Fruit fly (Drosophila melanogaster) whole organism, embryonic: ENCODE results near the gene qless.
A peak's percentile ranks its signal among the peaks of the same experiment; 100 is the strongest.

Experiments used
- Bgb ChIP-seq: fragments of 200-800 bp; sonication (Bioruptor generic); IDR thresholded peaks from 2 replicates; pipeline ENCODE4 v1.3.6; 2022; ENCODE audit warnings: missing biosample characterization, missing genetic modification characterization; ENCODE audit not compliant: partially characterized antibody
- CG10366 ChIP-seq: fragments of 200-800 bp; sonication (Bioruptor generic); IDR thresholded peaks from 2 replicates; pipeline ENCODE4 v1.3.6; 2022; ENCODE audit warnings: missing biosample characterization, missing genetic modification characterization
- CG10462 ChIP-seq: fragments of 200-800 bp; sonication (Bioruptor generic); optimal IDR thresholded peaks from 2 replicates; lab custom pipeline; 2016; ENCODE audit warnings: missing biosample characterization, missing genetic modification characterization
- CG13123 ChIP-seq: fragments of 200-800 bp; sonication (Bioruptor generic); optimal IDR thresholded peaks from 2 replicates; lab custom pipeline; 2016; ENCODE audit warnings: missing biosample characterization, missing genetic modification characterization
- CG13287 ChIP-seq: fragments of 200-800 bp; sonication (Bioruptor generic); IDR thresholded peaks from 2 replicates; pipeline ENCODE4 v1.3.6; 2022; ENCODE audit warnings: missing biosample characterization, missing genetic modification characterization; ENCODE audit not compliant: partially characterized antibody
- CG13775 ChIP-seq: fragments of 200-800 bp; sonication (Bioruptor generic); optimal IDR thresholded peaks from 3 replicates; lab custom pipeline; 2017; ENCODE audit warnings: missing biosample characterization, mild to moderate bottlenecking, missing genetic modification characterization
- CG15011 ChIP-seq: fragments of 200-800 bp; sonication (Bioruptor generic); optimal IDR thresholded peaks from 3 replicates; lab custom pipeline; 2018; ENCODE audit warnings: missing biosample characterization, mild to moderate bottlenecking, missing genetic modification characterization
- CG16863 ChIP-seq: fragments of 200-800 bp; sonication (Bioruptor generic); optimal IDR thresholded peaks from 3 replicates; lab custom pipeline; 2016; ENCODE audit warnings: missing biosample characterization, missing genetic modification characterization
- CG18476 ChIP-seq: fragments of 200-800 bp; sonication (Bioruptor generic); optimal IDR thresholded peaks from 2 replicates; lab custom pipeline; 2016; ENCODE audit warnings: missing biosample characterization, mild to moderate bottlenecking, missing genetic modification characterization
- CG18619 ChIP-seq: fragments of 200-800 bp; sonication (Bioruptor generic); optimal IDR thresholded peaks from 3 replicates; lab custom pipeline; 2017; ENCODE audit warnings: missing biosample characterization, mild to moderate bottlenecking, missing genetic modification characterization
- CG2199 ChIP-seq: fragments of 200-800 bp; sonication (Bioruptor generic); IDR thresholded peaks from 3 replicates; pipeline ENCODE4 v1.3.6; 2022; ENCODE audit warnings: missing biosample characterization, missing genetic modification characterization
- CG34224 ChIP-seq: fragments of 200-800 bp; sonication (Bioruptor generic); IDR thresholded peaks from 3 replicates; pipeline ENCODE4 v1.3.6; 2022; ENCODE audit warnings: missing biosample characterization, missing genetic modification characterization; ENCODE audit not compliant: partially characterized antibody
- CG4617 ChIP-seq: fragments of 200-800 bp; sonication (Bioruptor generic); optimal IDR thresholded peaks from 3 replicates; lab custom pipeline; 2016; ENCODE audit warnings: missing biosample characterization, missing genetic modification characterization, borderline replicate concordance
- CG6272 ChIP-seq: fragments of 200-800 bp; sonication (Bioruptor generic); IDR thresholded peaks from 2 replicates; pipeline ENCODE4 v1.3.6; 2022; ENCODE audit warnings: missing biosample characterization, missing genetic modification characterization
- CG6683 ChIP-seq: fragments of 200-800 bp; sonication (Bioruptor generic); optimal IDR thresholded peaks from 2 replicates; lab custom pipeline; 2017; ENCODE audit warnings: missing biosample characterization, mild to moderate bottlenecking, missing genetic modification characterization, missing genetic modification reagents
- CG6689 ChIP-seq: fragments of 200-800 bp; sonication (Bioruptor generic); IDR thresholded peaks from 2 replicates; pipeline ENCODE4 v1.3.6; 2022; ENCODE audit warnings: missing biosample characterization, missing genetic modification characterization
- CG7372 ChIP-seq: fragments of 200-800 bp; sonication (Bioruptor generic); IDR thresholded peaks from 2 replicates; pipeline ENCODE4 v1.3.6; 2022; ENCODE audit warnings: missing biosample characterization, missing genetic modification characterization
- Dek ChIP-seq: fragments of 200-800 bp; sonication (Bioruptor generic); optimal IDR thresholded peaks from 3 replicates; lab custom pipeline; 2019; ENCODE audit warnings: missing biosample characterization, mild to moderate bottlenecking, missing genetic modification characterization, moderate library complexity
- Ets97D ChIP-seq: fragments of 200-800 bp; sonication (Bioruptor generic); optimal IDR thresholded peaks from 3 replicates; lab custom pipeline; 2016; ENCODE audit warnings: missing biosample characterization, missing genetic modification characterization
- H2.0 ChIP-seq: fragments of 200-800 bp; sonication (Bioruptor generic); IDR thresholded peaks from 2 replicates; pipeline ENCODE4 v1.3.6; 2022; ENCODE audit warnings: missing biosample characterization, missing genetic modification characterization
- HLH54F ChIP-seq: fragments of 200-800 bp; sonication (Bioruptor generic); optimal IDR thresholded peaks from 3 replicates; lab custom pipeline; 2016; ENCODE audit warnings: missing biosample characterization, missing genetic modification characterization
- MBD-R2 ChIP-seq: fragments of 200-800 bp; sonication (Bioruptor generic); IDR thresholded peaks from 2 replicates; pipeline ENCODE4 v1.3.6; 2022; ENCODE audit warnings: missing biosample characterization, missing genetic modification characterization
- Mad ChIP-seq: fragments of 200-800 bp; sonication (Bioruptor generic); optimal IDR thresholded peaks from 2 replicates; lab custom pipeline; 2016; ENCODE audit warnings: missing biosample characterization, missing genetic modification characterization
- NFAT ChIP-seq: fragments of 200-800 bp; sonication (Bioruptor generic); IDR thresholded peaks from 2 replicates; pipeline ENCODE4 v1.3.6; 2022; ENCODE audit warnings: missing biosample characterization, missing genetic modification characterization
- Opbp ChIP-seq: fragments of 200-800 bp; sonication (Bioruptor generic); IDR thresholded peaks from 3 replicates; pipeline ENCODE4 v1.3.6; 2022; ENCODE audit warnings: missing biosample characterization, missing genetic modification characterization; ENCODE audit not compliant: partially characterized antibody
- Pdp1 ChIP-seq, 2 experiments: fragments of 200-800 bp; sonication (Bioruptor generic); optimal IDR thresholded peaks; 3 replicates each; lab custom pipeline; 2016; ENCODE audit warnings: missing biosample characterization in 2 of 2, missing genetic modification characterization in 2 of 2, mild to moderate bottlenecking in 1 of 2, moderate library complexity in 1 of 2
- Spps ChIP-seq: fragments of 200-800 bp; sonication (Bioruptor generic); optimal IDR thresholded peaks from 2 replicates; lab custom pipeline; 2018; ENCODE audit warnings: missing biosample characterization, mild to moderate bottlenecking, missing genetic modification characterization
- abd-A ChIP-seq: fragments of 200-800 bp; sonication (Bioruptor generic); optimal IDR thresholded peaks from 3 replicates; lab custom pipeline; 2019; ENCODE audit warnings: missing biosample characterization, mild to moderate bottlenecking, missing genetic modification characterization, moderate library complexity
- bbx ChIP-seq: fragments of 200-800 bp; sonication (Bioruptor generic); IDR thresholded peaks from 2 replicates; pipeline ENCODE4 v1.3.6; 2022; ENCODE audit warnings: missing biosample characterization, missing genetic modification characterization; ENCODE audit not compliant: partially characterized antibody
- br ChIP-seq: fragments of >200 bp; optimal IDR thresholded peaks from 2 replicates; lab custom pipeline; 2017
- chinmo ChIP-seq: fragments of 200-800 bp; sonication (Bioruptor generic); IDR thresholded peaks from 4 replicates; pipeline ENCODE4 v1.3.6; 2022; ENCODE audit warnings: missing biosample characterization, missing genetic modification characterization; ENCODE audit not compliant: partially characterized antibody
- en ChIP-seq: fragments of 200-800 bp; sonication (Bioruptor generic); optimal IDR thresholded peaks from 2 replicates; lab custom pipeline; 2016; ENCODE audit warnings: missing biosample characterization, missing genetic modification characterization
- eyg ChIP-seq: fragments of 200-800 bp; sonication (Bioruptor generic); optimal IDR thresholded peaks from 3 replicates; lab custom pipeline; 2016; ENCODE audit warnings: missing biosample characterization, missing genetic modification characterization
- fd64A ChIP-seq: fragments of 200-800 bp; sonication (Bioruptor generic); optimal IDR thresholded peaks from 3 replicates; lab custom pipeline; 2018; ENCODE audit warnings: missing biosample characterization, mild to moderate bottlenecking, missing genetic modification characterization
- gt ChIP-seq: fragments of 200-800 bp; sonication (Bioruptor generic); IDR thresholded peaks from 2 replicates; pipeline ENCODE4 v1.3.6; 2022; ENCODE audit warnings: missing biosample characterization, missing genetic modification characterization
- ken ChIP-seq: fragments of 200-800 bp; sonication (Bioruptor generic); IDR thresholded peaks from 3 replicates; pipeline ENCODE4 v1.3.6; 2022; ENCODE audit warnings: missing biosample characterization, missing genetic modification characterization
- knrl ChIP-seq: fragments of 200-800 bp; sonication (Bioruptor generic); IDR thresholded peaks from 3 replicates; pipeline ENCODE4 v1.3.6; 2022; ENCODE audit warnings: missing biosample characterization, missing genetic modification characterization; ENCODE audit not compliant: partially characterized antibody
- nerfin-1 ChIP-seq: fragments of 200-800 bp; sonication (Bioruptor generic); optimal IDR thresholded peaks from 3 replicates; lab custom pipeline; 2019; ENCODE audit warnings: missing biosample characterization, mild to moderate bottlenecking, missing genetic modification characterization, moderate library complexity
- salm ChIP-seq: fragments of 200-800 bp; sonication (Bioruptor generic); optimal IDR thresholded peaks from 2 replicates; lab custom pipeline; 2018; ENCODE audit warnings: missing biosample characterization, mild to moderate bottlenecking, missing genetic modification characterization
- schlank ChIP-seq: fragments of 200-800 bp; sonication (Bioruptor generic); optimal IDR thresholded peaks from 2 replicates; lab custom pipeline; 2018; ENCODE audit warnings: missing biosample characterization, mild to moderate bottlenecking, missing genetic modification characterization
- shn ChIP-seq: fragments of 200-800 bp; sonication (Bioruptor generic); optimal IDR thresholded peaks from 3 replicates; lab custom pipeline; 2016; ENCODE audit warnings: missing biosample characterization, missing genetic modification characterization
- sim ChIP-seq: fragments of 200-800 bp; sonication (Bioruptor generic); IDR thresholded peaks from 2 replicates; pipeline ENCODE4 v1.3.6; 2022; ENCODE audit warnings: missing biosample characterization, missing genetic modification characterization
- sisA ChIP-seq: fragments of 200-800 bp; sonication (Bioruptor generic); IDR thresholded peaks from 2 replicates; pipeline ENCODE4 v1.3.6; 2022; ENCODE audit warnings: missing biosample characterization, missing genetic modification characterization
- sr ChIP-seq: fragments of 200-800 bp; sonication (Bioruptor generic); IDR thresholded peaks from 3 replicates; pipeline ENCODE4 v1.3.6; 2022; ENCODE audit warnings: missing biosample characterization, missing genetic modification characterization
- ssp ChIP-seq: fragments of 200-800 bp; sonication (Bioruptor generic); IDR thresholded peaks from 2 replicates; pipeline ENCODE4 v1.3.6; 2022; ENCODE audit warnings: missing biosample characterization, missing genetic modification characterization
- stc ChIP-seq: fragments of 200-800 bp; sonication (Bioruptor generic); IDR thresholded peaks from 2 replicates; pipeline ENCODE4 v1.3.6; 2022; ENCODE audit warnings: missing biosample characterization, missing genetic modification characterization
- unpg ChIP-seq: fragments of 200-800 bp; sonication (Bioruptor generic); optimal IDR thresholded peaks from 3 replicates; lab custom pipeline; 2018; ENCODE audit warnings: missing biosample characterization, mild to moderate bottlenecking, missing genetic modification characterization, moderate library complexity
- yki ChIP-seq: fragments of >200 bp; optimal IDR thresholded peaks from 3 replicates; lab custom pipeline; 2018
- zfh1 ChIP-seq: fragments of 200-800 bp; sonication (Bioruptor generic); IDR thresholded peaks from 3 replicates; pipeline ENCODE4 v1.3.6; 2022; ENCODE audit warnings: missing biosample characterization, missing genetic modification characterization

qless gene

dm6 chr3R:31252093-31252962 lies at the start of gene qless, which contains the start of gene mRpL32 (continued):
- TF ChIP-seq CG2199 (GFP tag; lab: Robert Waterston, UW) (no peak), CG13775 (GFP tag; lab: Kevin White, UChicago) (peak; percentile 40), ken (peak; percentile 73), CG6689 (GFP tag; lab: Robert Waterston, UW) (peak; percentile 88), fd64A (GFP tag; lab: Kevin White, UChicago) (no peak), chinmo (GFP tag; lab: Robert Waterston, UW) (peak; percentile 52; the same call in 1 of the 4 replicates), Pdp1 (GFP tag; optimal IDR thresholded peaks at IDR 0.05; lab: Kevin White, UChicago) (peak; percentile 71 to 99), abd-A (tag; lab: Kevin White, UChicago) (no peak), yki (no peak), shn (GFP tag; lab: Kevin White, UChicago) (peak; percentile 48), CG18476 (peak; percentile 56), CG10366 (GFP tag; lab: Robert Waterston, UW) (peak; percentile 60), CG34224 (GFP tag; lab: Robert Waterston, UW) (peak; percentile 74; the same call in 2 of the 3 replicates), schlank (no peak), ssp (peak; percentile 70), en (no peak), CG18619 (GFP tag; lab: Kevin White, UChicago) (no peak), CG13287 (GFP tag; lab: Robert Waterston, UW) (peak; percentile 93), Spps (tag; lab: Kevin White, UChicago) (peak; percentile 26), CG6272 (GFP tag; lab: Robert Waterston, UW) (peak; percentile 79), CG4617 (GFP tag; lab: Kevin White, UChicago) (peak; percentile 33), NFAT (GFP tag; lab: Robert Waterston, UW) (peak; percentile 62; the same call in 1 of the 2 replicates), H2.0 (0 out of 2 replicates have a peak, but pooled peaks have one; percentile 4), bbx (peak; percentile 63), CG16863 (GFP tag; lab: Kevin White, UChicago) (peak; percentile 21), HLH54F (GFP tag; lab: Kevin White, UChicago) (peak; percentile 58), sim (0 out of 2 replicates have a peak, but pooled peaks have one; percentile 36), sisA (GFP tag; lab: Robert Waterston, UW) (peak; percentile 59), nerfin-1 (tag; lab: Kevin White, UChicago) (peak; percentile 46), CG10462 (GFP tag; lab: Kevin White, UChicago) (no peak), stc (GFP tag; lab: Robert Waterston, UW) (peak; percentile 75), Ets97D (GFP tag; lab: Kevin White, UChicago) (peak; percentile 42), CG6683 (GFP tag; lab: Kevin White, UChicago) (no peak), eyg (GFP tag; lab: Kevin White, UChicago) (peak; percentile 42), salm (tag; lab: Kevin White, UChicago) (no peak), br (no peak), zfh1 (GFP tag; lab: Robert Waterston, UW) (peak; percentile 90), MBD-R2 (GFP tag; lab: Robert Waterston, UW) (peak; percentile 80; the same call in 1 of the 2 replicates), CG13123 (no peak), Opbp (GFP tag; lab: Robert Waterston, UW) (peak; percentile 24; the same call in 1 of the 3 replicates), Bgb (GFP tag; lab: Robert Waterston, UW) (peak; percentile 65), unpg (GFP tag; lab: Kevin White, UChicago) (peak; percentile 53), Mad (GFP tag; lab: Kevin White, UChicago) (no peak), CG15011 (no peak), sr (peak; percentile 31; the same call in 1 of the 3 replicates), gt (GFP tag; lab: Robert Waterston, UW) (peak; percentile 80), CG7372 (GFP tag; lab: Robert Waterston, UW) (peak; percentile 79), knrl (GFP tag; lab: Robert Waterston, UW) (peak; percentile 81), Dek (tag; lab: Kevin White, UChicago) (no peak)
